Worm (Caenorhabditis elegans) whole organism, L4/young adult: ENCODE data around the gene mppb-1.

Experiments used
- dao-5 ChIP-seq: sonication (generic microtip); optimal IDR thresholded peaks from 2 replicates; lab custom pipeline; 2016; ENCODE audit warnings: missing genotype, missing genetic modification characterization, moderate library complexity, missing compliant biosample characterization
- him-1 ChIP-seq: sonication (generic microtip); optimal IDR thresholded peaks from 2 replicates; lab custom pipeline; 2016; ENCODE audit warnings: missing genotype, missing genetic modification reagents, missing genetic modification characterization, missing compliant biosample characterization

DNA sequence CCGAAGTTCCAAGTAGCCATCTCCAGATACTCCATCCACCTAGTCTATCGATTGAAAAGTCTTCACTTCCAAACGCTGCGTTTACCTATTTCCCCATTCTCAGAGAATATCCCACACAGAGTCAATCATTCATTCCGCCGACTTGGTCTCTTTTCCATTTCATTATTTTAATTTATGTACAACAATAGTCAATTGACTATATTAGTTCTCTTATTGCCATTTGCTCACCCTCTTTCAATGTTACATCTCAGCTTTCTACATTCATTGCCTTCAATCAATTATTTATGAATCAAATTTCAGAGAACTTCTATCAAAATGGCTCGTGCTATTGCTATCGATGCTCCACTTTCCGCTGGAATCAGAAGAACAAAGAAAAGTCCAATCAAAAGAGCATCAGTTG is 34.2 kb downstream of the mppb-1 start, which contains the start of gene aly-1:
- TF ChIP-seq him-1: no peak
- TF ChIP-seq dao-5 (tag; lab: Kevin White, UChicago): no peak
